Worm (Caenorhabditis elegans) whole organism, L1 larva: ENCODE measurements around the gene sms-3.

ENCODE experiments used
- C04F5.9 ChIP-seq: sonication (generic microtip); optimal IDR thresholded peaks from 2 replicates; lab custom pipeline; 2016; ENCODE audit warnings: missing genetic modification characterization, missing compliant biosample characterization
- C34B4.2 ChIP-seq: sonication (generic microtip); optimal IDR thresholded peaks from 2 replicates; lab custom pipeline; 2017; ENCODE audit warnings: mild to moderate bottlenecking, missing genetic modification characterization, missing compliant biosample characterization
- F16B12.6 ChIP-seq: fragments of 150-350 bp; optimal IDR thresholded peaks from 2 replicates; lab custom pipeline; 2014; ENCODE audit warnings: missing biosample characterization, missing genetic modification characterization
- aly-2 ChIP-seq: fragments of 150-350 bp; optimal IDR thresholded peaks from 2 replicates; lab custom pipeline; 2014; ENCODE audit warnings: missing biosample characterization, missing genetic modification characterization
- ama-1 ChIP-seq: fragments of 150-350 bp; optimal IDR thresholded peaks from 2 replicates; lab custom pipeline; 2014
- blmp-1 ChIP-seq: fragments of 150-350 bp; optimal IDR thresholded peaks from 2 replicates; lab custom pipeline; 2014; ENCODE audit warnings: missing biosample characterization, missing genetic modification characterization
- ceh-63 ChIP-seq: fragments of 200-800 bp; sonication (Bioruptor generic); optimal IDR thresholded peaks from 2 replicates; lab custom pipeline; 2018; ENCODE audit warnings: mild to moderate bottlenecking, missing genetic modification characterization, missing compliant biosample characterization
- ceh-88 ChIP-seq: fragments of 200-800 bp; sonication (Bioruptor generic); IDR thresholded peaks from 2 replicates; pipeline ENCODE4 v1.3.6; 2022; ENCODE audit warnings: missing genetic modification characterization, missing compliant biosample characterization
- ceh-90 ChIP-seq: sonication (generic microtip); optimal IDR thresholded peaks from 2 replicates; lab custom pipeline; 2016; ENCODE audit warnings: missing genetic modification characterization, missing compliant biosample characterization
- dsc-1 ChIP-seq: sonication (generic microtip); optimal IDR thresholded peaks from 2 replicates; lab custom pipeline; 2016; ENCODE audit warnings: mild to moderate bottlenecking, missing genetic modification characterization, missing compliant biosample characterization
- efl-1 ChIP-seq, 4 experiments: fragments of 150-350 bp; optimal IDR thresholded peaks in 3 of 4; peaks in 1 of 4; 1 replicate in 1 of 4; 2 replicates in 3 of 4; lab custom pipeline; 2014; ENCODE audit warnings: missing biosample characterization in 2 of 4, missing genetic modification characterization in 2 of 4, missing genetic modification reagents in 2 of 4
- egl-27 ChIP-seq, 2 experiments: fragments of 150-350 bp in 1 of 2; sonication (generic microtip); optimal IDR thresholded peaks; 3 replicates each; lab custom pipeline; 2017 to 2018; ENCODE audit warnings: missing biosample characterization in 2 of 2, missing genetic modification characterization in 2 of 2, missing genetic modification reagents in 2 of 2
- elt-2 ChIP-seq: sonication (generic microtip); optimal IDR thresholded peaks from 2 replicates; lab custom pipeline; 2016; ENCODE audit warnings: missing genetic modification characterization, mild to moderate bottlenecking, inconsistent platforms, missing compliant biosample characterization, missing genetic modification reagents
- elt-3 ChIP-seq, 6 experiments: fragments of 150-350 bp in 1 of 6; sonication (generic microtip); optimal IDR thresholded peaks; 2 replicates each; lab custom pipeline; 2017 to 2018; ENCODE audit warnings: missing biosample characterization in 6 of 6, missing genetic modification characterization in 6 of 6, inconsistent platforms in 1 of 6
- fkh-4 ChIP-seq: sonication (generic microtip); optimal IDR thresholded peaks from 2 replicates; lab custom pipeline; 2016; ENCODE audit warnings: missing compliant biosample characterization, missing genetic modification characterization, borderline replicate concordance
- hpl-2 ChIP-seq: fragments of 150-350 bp; optimal IDR thresholded peaks from 2 replicates; lab custom pipeline; 2014; ENCODE audit warnings: missing biosample characterization, missing genetic modification reagents, missing genetic modification characterization
- irx-1 ChIP-seq: sonication (generic microtip); optimal IDR thresholded peaks from 2 replicates; lab custom pipeline; 2016; ENCODE audit warnings: missing genetic modification characterization, missing compliant biosample characterization
- isw-1 ChIP-seq: fragments of 200-800 bp; sonication (Bioruptor generic); IDR thresholded peaks from 2 replicates; pipeline ENCODE4 v1.3.6; 2022; ENCODE audit warnings: missing genetic modification characterization, missing compliant biosample characterization
- jun-1 ChIP-seq: fragments of 150-350 bp; optimal IDR thresholded peaks from 2 replicates; lab custom pipeline; 2014; ENCODE audit warnings: missing biosample characterization, missing genetic modification reagents, missing genetic modification characterization
- lin-13 ChIP-seq: fragments of 150-350 bp; optimal IDR thresholded peaks from 2 replicates; lab custom pipeline; 2014; ENCODE audit warnings: missing biosample characterization, missing genetic modification reagents, missing genetic modification characterization
- lin-14 ChIP-seq: fragments of 200-800 bp; sonication (Bioruptor generic); optimal IDR thresholded peaks from 2 replicates; lab custom pipeline; 2018; ENCODE audit warnings: mild to moderate bottlenecking, missing genetic modification characterization, moderate library complexity, missing compliant biosample characterization
- lir-3 ChIP-seq: sonication (generic microtip); optimal IDR thresholded peaks from 2 replicates; lab custom pipeline; 2016; ENCODE audit warnings: mild to moderate bottlenecking, missing genetic modification characterization, moderate library complexity, missing compliant biosample characterization; ENCODE audit not compliant: poor library complexity
- lsy-2 ChIP-seq, 2 experiments: fragments of 150-350 bp; optimal IDR thresholded peaks; 2 replicates each; lab custom pipeline; 2014; ENCODE audit warnings: missing biosample characterization in 2 of 2, missing genetic modification characterization in 2 of 2
- mab-9 ChIP-seq: fragments of 200-800 bp; sonication (Bioruptor generic); IDR thresholded peaks from 2 replicates; pipeline ENCODE4 v1.3.6; 2022; ENCODE audit warnings: missing genetic modification reagents, missing genetic modification characterization, missing compliant biosample characterization
- mep-1 ChIP-seq: fragments of 150-350 bp; optimal IDR thresholded peaks from 2 replicates; lab custom pipeline; 2014; ENCODE audit warnings: missing biosample characterization, missing genetic modification characterization
- nhr-12 ChIP-seq: sonication (generic microtip); optimal IDR thresholded peaks from 2 replicates; lab custom pipeline; 2017; ENCODE audit warnings: missing biosample characterization, missing genetic modification characterization
- nhr-19 ChIP-seq: fragments of 200-800 bp; sonication (Bioruptor generic); conservative IDR thresholded peaks from 2 replicates; pipeline ENCODE4 v1.3.6; 2022; ENCODE audit warnings: missing genetic modification characterization, missing compliant biosample characterization
- nhr-20 ChIP-seq: sonication (generic microtip); optimal IDR thresholded peaks from 2 replicates; lab custom pipeline; 2016; ENCODE audit warnings: mild to moderate bottlenecking, missing genetic modification characterization, missing compliant biosample characterization
- nhr-28 ChIP-seq: fragments of 150-350 bp; optimal IDR thresholded peaks from 2 replicates; lab custom pipeline; 2014; ENCODE audit warnings: missing biosample characterization, missing genetic modification characterization
- nhr-47 ChIP-seq: sonication (generic microtip); optimal IDR thresholded peaks from 2 replicates; lab custom pipeline; 2016; ENCODE audit warnings: mild to moderate bottlenecking, missing genetic modification characterization, moderate library complexity, missing compliant biosample characterization
- nhr-71 ChIP-seq: sonication (generic microtip); optimal IDR thresholded peaks from 2 replicates; lab custom pipeline; 2016; ENCODE audit warnings: mild to moderate bottlenecking, missing genetic modification characterization, moderate library complexity, missing compliant biosample characterization
- nhr-85 ChIP-seq: sonication (generic microtip); peaks from one replicate; lab custom pipeline; 2016; ENCODE audit warnings: missing genetic modification characterization, inconsistent platforms, missing compliant biosample characterization
- nhr-90 ChIP-seq: sonication (generic microtip); optimal IDR thresholded peaks from 2 replicates; lab custom pipeline; 2016; ENCODE audit warnings: mild to moderate bottlenecking, missing genetic modification characterization, missing compliant biosample characterization; ENCODE audit not compliant: poor library complexity
- snu-23 ChIP-seq: sonication (generic microtip); optimal IDR thresholded peaks from 2 replicates; lab custom pipeline; 2016; ENCODE audit warnings: missing genetic modification characterization, missing compliant biosample characterization
- sox-4 ChIP-seq: sonication (generic microtip); optimal IDR thresholded peaks from 2 replicates; lab custom pipeline; 2016; ENCODE audit warnings: missing genetic modification characterization, missing compliant biosample characterization
- sptf-1 ChIP-seq: fragments of 150-350 bp; optimal IDR thresholded peaks from 2 replicates; lab custom pipeline; 2014; ENCODE audit warnings: missing biosample characterization, missing genetic modification characterization
- sup-37 ChIP-seq: fragments of 200-800 bp; sonication (Bioruptor generic); optimal IDR thresholded peaks from 2 replicates; lab custom pipeline; 2018; ENCODE audit warnings: mild to moderate bottlenecking, missing genetic modification characterization, missing compliant biosample characterization
- swsn-7 ChIP-seq: sonication (generic microtip); optimal IDR thresholded peaks from 2 replicates; lab custom pipeline; 2016; ENCODE audit warnings: missing genetic modification characterization, missing compliant biosample characterization
- tlp-1 ChIP-seq: fragments of 150-350 bp; optimal IDR thresholded peaks from 2 replicates; lab custom pipeline; 2014; ENCODE audit warnings: missing biosample characterization, missing genetic modification characterization
- unc-130 ChIP-seq: fragments of 150-350 bp; optimal IDR thresholded peaks from 2 replicates; lab custom pipeline; 2017; ENCODE audit warnings: missing biosample characterization, missing genetic modification characterization, inconsistent platforms
- unc-86 ChIP-seq: sonication (generic microtip); optimal IDR thresholded peaks from 2 replicates; lab custom pipeline; 2016; ENCODE audit warnings: missing genetic modification characterization, missing compliant biosample characterization
- vab-15 ChIP-seq: sonication (generic microtip); optimal IDR thresholded peaks from 2 replicates; lab custom pipeline; 2017; ENCODE audit warnings: missing genotype, mild to moderate bottlenecking, missing genetic modification characterization, missing compliant biosample characterization
- ztf-4 ChIP-seq: fragments of 150-350 bp; optimal IDR thresholded peaks from 2 replicates; lab custom pipeline; 2014; ENCODE audit warnings: missing biosample characterization, missing genetic modification characterization

sms-3 gene

ce11 chrIII:1625660-1626275, 24.8 kb upstream of the sms-3 start:
- TF ChIP-seq efl-1 (optimal IDR thresholded peaks at IDR 0.05; lab: Kevin White, UChicago), result no peak
- TF ChIP-seq efl-1 (GFP tag; optimal IDR thresholded peaks at IDR 0.05 in 1 of 2; lab: Kevin White, UChicago), result peak in 1 of 2 experiments; percentile 70
- TF ChIP-seq vab-15 (tag; lab: Kevin White, UChicago), result no peak

ce11 chrIII:1622329-1622728, 21.4 kb upstream of the sms-3 start:
- TF ChIP-seq C34B4.2 (no peak), sox-4 (tag; lab: Kevin White, UChicago) (no peak), nhr-90 (tag; lab: Kevin White, UChicago) (peak; percentile 43), jun-1 (tag; lab: Kevin White, UChicago) (no peak), lir-3 (tag; lab: Kevin White, UChicago) (no peak), efl-1 (optimal IDR thresholded peaks at IDR 0.05; lab: Kevin White, UChicago) (no peak), efl-1 (GFP tag; optimal IDR thresholded peaks at IDR 0.05 in 1 of 2; lab: Kevin White, UChicago) (peak in 1 of 2 experiments; percentile 15), aly-2 (tag; lab: Kevin White, UChicago) (no peak), unc-86 (tag; lab: Kevin White, UChicago) (no peak), elt-2 (tag; lab: Kevin White, UChicago) (peak; percentile 42), C04F5.9 (tag; lab: Kevin White, UChicago) (no peak), lsy-2 (tag; optimal IDR thresholded peaks at IDR 0.05; lab: Kevin White, UChicago) (peak in 1 of 2 experiments; percentile 7), ceh-63 (GFP tag; lab: Kevin White, UChicago) (no peak), snu-23 (GFP tag; lab: Kevin White, UChicago) (peak; percentile 58), unc-130 (tag; lab: Kevin White, UChicago) (no peak), nhr-20 (tag; lab: Kevin White, UChicago) (peak; percentile 46), nhr-71 (tag; lab: Kevin White, UChicago) (peak; percentile 79), nhr-28 (tag; lab: Kevin White, UChicago) (no peak), swsn-7 (no peak), lin-14 (GFP tag; lab: Kevin White, UChicago) (peak; percentile 7), blmp-1 (tag; lab: Kevin White, UChicago) (peak; percentile 25), hpl-2 (GFP tag; lab: Kevin White, UChicago) (no peak), fkh-4 (tag; lab: Kevin White, UChicago) (no peak), ztf-4 (tag; lab: Kevin White, UChicago) (peak; percentile 18), F16B12.6 (tag; lab: Kevin White, UChicago) (no peak), irx-1 (tag; lab: Kevin White, UChicago) (no peak), nhr-47 (tag; lab: Kevin White, UChicago) (no peak), mep-1 (peak; percentile 17), ama-1 (lab: Kevin White, UChicago) (peak; percentile 29), nhr-19 (peak; percentile 42), lin-13 (GFP tag; lab: Kevin White, UChicago) (no peak), mab-9 (GFP tag; lab: Robert Waterston, UW) (no peak), elt-3 (tag; optimal IDR thresholded peaks at IDR 0.05; lab: Kevin White, UChicago) (peak in 3 of 6 experiments; percentile 12 to 67 (median 62))
- TF ChIP-seq, all 84 proteins: peak for 14

ce11 chrIII:1621330-1621729, 20.4 kb upstream of the sms-3 start:
- TF ChIP-seq sup-37 (GFP tag; lab: Kevin White, UChicago) (no peak), efl-1 (optimal IDR thresholded peaks at IDR 0.05; lab: Kevin White, UChicago) (no peak), efl-1 (GFP tag; optimal IDR thresholded peaks at IDR 0.05 in 1 of 2; lab: Kevin White, UChicago) (peak in 1 of 2 experiments; percentile 0)

ce11 chrIII:1619890-1620289, 18.9 kb upstream of the sms-3 start:
- no peak for TF ChIP-seq dsc-1 (tag; lab: Kevin White, UChicago)
- TF ChIP-seq sptf-1 (tag; lab: Kevin White, UChicago), result no peak
- no peak for TF ChIP-seq nhr-85 (tag; lab: Kevin White, UChicago)
- TF ChIP-seq lir-3 (tag; lab: Kevin White, UChicago), result no peak
- TF ChIP-seq nhr-20 (tag; lab: Kevin White, UChicago), result no peak
- TF ChIP-seq elt-2 (tag; lab: Kevin White, UChicago), result no peak
- no peak for TF ChIP-seq egl-27 (tag; optimal IDR thresholded peaks at IDR 0.05; lab: Kevin White, UChicago)
- no peak for TF ChIP-seq jun-1 (tag; lab: Kevin White, UChicago)
- no peak for TF ChIP-seq nhr-90 (tag; lab: Kevin White, UChicago)
- TF ChIP-seq ceh-88, result no peak
- no peak for TF ChIP-seq C34B4.2
- TF ChIP-seq isw-1, result no peak
- TF ChIP-seq irx-1 (tag; lab: Kevin White, UChicago), result no peak
- TF ChIP-seq elt-3 (tag; optimal IDR thresholded peaks at IDR 0.05; lab: Kevin White, UChicago), result no peak
- TF ChIP-seq ceh-90 (tag; lab: Kevin White, UChicago), result no peak
- TF ChIP-seq vab-15 (tag; lab: Kevin White, UChicago), result no peak
- no peak for TF ChIP-seq nhr-12 (tag; lab: Kevin White, UChicago)
- TF ChIP-seq tlp-1 (tag; lab: Kevin White, UChicago), result no peak
